Worm (Caenorhabditis elegans): ENCODE measurements around the gene Y39A1A.27.

The Y39A1A.27 gene

DNA sequence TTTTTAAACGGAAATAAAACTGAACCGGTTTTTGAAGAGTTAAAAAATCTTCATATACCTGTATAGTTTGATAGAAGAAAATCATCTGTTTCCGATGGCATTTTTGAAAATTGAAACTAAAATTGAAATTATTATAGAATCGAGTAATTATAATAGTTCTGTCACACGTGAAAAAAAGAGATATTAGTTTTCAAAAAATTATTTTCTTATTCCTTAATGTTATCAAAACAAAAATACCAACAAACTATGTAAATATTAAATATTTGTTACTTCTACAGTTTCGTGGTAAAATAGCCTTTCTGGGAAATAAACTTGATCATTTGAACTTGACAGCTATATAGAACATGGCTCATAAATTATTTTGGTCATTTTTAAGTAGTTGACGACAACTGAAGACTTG is 9.7 kb upstream of the Y39A1A.27 start, which contains the start of gene swt-4:
swt-4 (minus strand) TSS at position 101 of the 400 bp plus-strand sequence.
- TF ChIP-seq unc-62 (GFP tag; optimal IDR thresholded peaks at IDR 0.05), result no peak

DNA sequence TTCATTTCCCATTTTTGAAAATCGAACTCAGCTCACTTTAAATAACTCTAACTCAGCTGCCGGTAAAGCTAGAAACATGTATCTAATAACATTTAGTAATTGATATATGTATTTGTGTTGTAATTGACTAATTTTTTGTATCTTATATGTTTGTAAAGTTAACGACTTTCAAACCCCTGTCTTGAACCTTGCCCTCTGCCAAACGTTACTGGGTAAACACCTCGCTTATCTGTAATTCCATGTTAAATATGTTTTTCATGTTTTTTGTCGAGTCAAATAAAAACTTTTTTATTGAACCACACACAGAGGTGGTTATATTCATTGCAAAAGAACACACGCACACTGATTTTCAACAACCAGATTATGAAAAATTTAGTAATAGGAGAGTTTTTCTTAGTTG is 9.0 kb upstream of the Y39A1A.27 start:
- no peak for TF ChIP-seq unc-62 (GFP tag; optimal IDR thresholded peaks at IDR 0.05)

DNA sequence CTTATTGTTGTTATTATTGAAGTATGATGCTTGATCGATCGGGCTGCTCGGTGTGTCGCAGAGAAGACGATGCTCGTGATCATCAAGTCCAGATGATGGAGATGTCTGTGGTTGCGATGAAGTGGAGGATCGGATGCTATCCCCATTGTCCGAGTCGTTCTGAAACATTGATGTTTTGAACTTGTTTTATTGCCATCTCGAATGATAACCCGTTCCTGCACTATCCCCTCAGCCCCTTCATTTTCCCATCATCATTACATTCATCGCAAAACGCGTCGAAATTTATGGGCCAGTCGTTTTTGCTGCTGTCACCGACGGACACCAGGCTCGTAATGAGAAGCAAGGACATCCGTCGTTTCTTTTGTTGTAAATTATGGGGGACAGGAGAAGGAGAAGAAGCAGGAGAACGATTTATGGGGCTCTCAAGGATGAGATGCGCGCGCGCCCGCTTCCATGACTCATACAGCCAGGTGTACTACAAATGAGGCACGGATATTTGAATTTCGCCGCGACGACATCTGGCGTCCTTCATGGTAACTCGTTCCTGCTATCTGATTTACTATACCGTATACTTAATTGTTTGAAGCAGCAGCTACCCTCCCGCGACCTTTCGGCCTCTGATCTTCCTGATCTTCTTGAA is 6.8 kb upstream of the Y39A1A.27 start:
- no peak for TF ChIP-seq unc-62 (GFP tag; optimal IDR thresholded peaks at IDR 0.05)

DNA sequence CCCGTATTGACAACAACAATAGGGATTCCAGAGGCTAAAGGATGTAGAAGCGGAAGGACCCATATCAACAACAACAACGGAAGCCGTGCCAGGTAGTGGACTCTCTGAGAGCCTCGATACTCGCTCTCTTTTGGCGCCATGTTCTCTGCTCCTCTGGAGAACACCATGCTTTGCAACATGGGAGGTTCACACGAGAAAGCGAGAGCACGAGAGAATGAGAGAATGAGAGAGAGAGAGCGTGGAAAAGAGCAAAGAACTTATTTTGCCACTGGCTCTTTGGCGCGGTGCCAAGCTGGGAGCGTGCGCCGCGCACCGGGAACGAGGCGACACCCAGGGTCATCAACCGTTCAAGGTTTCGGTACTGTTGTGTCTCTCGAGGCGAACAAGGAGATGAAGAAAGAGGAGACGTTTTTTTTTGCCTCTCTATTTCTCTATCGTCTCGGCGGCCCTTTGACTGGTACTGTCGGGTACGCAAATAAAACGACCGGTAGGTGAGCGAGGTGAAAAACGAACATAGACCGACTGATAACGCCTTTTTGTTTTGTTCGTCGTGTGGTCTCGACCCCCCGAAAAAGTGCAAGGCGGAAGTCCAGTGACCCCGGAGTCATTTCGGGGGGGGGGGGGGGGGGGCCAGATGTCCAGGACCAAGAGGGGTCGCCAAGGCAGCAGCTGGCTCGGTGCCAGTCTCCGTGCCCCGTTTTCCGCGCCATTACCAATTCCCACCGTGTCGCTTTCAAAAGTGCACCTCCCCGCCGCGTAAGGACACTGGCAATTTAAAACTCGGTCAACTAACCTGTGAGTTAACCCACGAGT is 6.0 kb upstream of the Y39A1A.27 start, which contains the start of gene Y39A1A.10:
Y39A1A.10 (plus strand) TSS at position 139 of the 813 bp plus-strand sequence.
- no peak for TF ChIP-seq unc-62 (GFP tag; optimal IDR thresholded peaks at IDR 0.05)

DNA sequence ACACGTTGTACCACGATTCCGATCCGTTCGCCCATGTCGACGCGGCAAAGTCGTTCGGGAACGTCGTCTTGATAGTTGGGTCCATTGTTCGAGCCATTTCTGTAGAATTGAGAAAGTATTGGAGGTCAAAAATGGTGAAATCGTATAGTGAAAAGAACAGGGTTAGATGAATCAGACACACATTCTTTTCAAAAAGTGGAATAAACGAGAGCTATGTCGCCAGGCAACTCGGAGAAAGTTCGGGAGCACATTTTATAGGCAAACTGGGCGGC is 5.4 kb upstream of the Y39A1A.27 start, which contains the start of gene Y39A1A.9:
Y39A1A.9 (minus strand) TSS at position 99 of the 272 bp plus-strand sequence.
- TF ChIP-seq unc-62 (GFP tag; optimal IDR thresholded peaks at IDR 0.05), result no peak

DNA sequence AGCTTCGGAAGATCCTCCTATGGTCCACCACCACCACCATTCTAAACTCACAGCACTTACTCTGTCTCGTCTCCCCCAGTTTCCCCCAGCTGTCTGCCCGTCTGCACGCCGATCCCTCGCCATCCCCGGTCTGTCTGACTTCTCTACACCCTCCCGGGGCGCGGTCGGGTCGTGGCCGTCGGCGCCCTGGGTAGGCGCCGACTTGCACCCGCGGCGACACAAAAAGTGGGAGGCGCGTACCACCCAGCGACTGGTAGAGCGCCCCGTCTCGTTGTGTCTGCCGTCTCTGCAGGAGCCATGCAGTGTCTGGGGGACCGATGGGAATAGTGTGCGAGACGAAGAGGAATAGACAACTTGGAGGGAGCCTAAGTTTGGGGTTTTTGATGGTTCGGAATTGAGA is 4.7 kb upstream of the Y39A1A.27 start:
- TF ChIP-seq unc-62 (GFP tag; optimal IDR thresholded peaks at IDR 0.05), result no peak

DNA sequence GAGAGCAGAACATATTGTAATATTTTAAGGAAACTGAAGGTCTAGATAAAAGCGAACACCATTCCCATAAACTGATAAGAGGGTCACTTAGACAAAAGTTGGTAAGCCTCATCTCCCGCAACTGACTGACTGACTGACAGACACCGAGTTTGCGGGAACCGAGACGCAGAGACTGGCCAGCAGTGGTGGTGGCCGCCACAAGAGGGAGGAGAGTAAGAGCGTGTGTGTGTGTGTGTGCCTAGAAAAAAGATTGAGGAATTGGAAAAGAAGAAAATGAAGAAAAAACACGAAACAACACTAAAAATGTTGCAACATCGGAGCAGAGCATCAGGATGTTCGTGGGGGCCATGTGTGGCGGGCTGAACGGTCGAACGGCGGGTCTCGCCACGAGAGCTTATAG is 4.2 kb upstream of the Y39A1A.27 start:
- no peak for TF ChIP-seq unc-62 (GFP tag; optimal IDR thresholded peaks at IDR 0.05)

DNA sequence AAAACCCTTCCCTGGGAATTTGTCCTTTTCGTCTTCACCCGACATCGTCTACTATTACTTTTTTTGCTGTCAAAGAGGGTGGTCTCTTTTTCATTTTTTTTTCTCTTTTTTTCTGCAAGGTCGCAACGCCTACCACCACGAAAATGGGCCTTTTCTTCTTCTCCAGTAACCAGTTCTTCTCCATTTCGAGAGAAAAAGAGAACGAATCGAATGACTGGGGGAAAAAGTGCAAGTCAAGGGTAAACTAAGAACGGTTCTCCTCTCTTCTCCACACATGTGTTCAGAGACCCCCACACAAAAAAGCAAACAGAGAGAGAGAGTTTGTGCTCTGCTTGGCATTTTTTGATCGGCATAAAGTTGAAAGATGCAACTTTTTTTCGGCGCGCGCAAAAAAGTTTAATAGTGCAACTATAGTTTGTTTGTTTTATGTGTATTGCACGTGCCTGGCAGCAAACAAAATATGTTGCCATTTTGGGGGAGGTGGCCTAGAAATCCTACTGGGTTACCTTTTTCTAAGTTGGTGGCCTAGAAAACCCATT is 2.2 kb upstream of the Y39A1A.27 start:
- no peak for TF ChIP-seq unc-62 (GFP tag; optimal IDR thresholded peaks at IDR 0.05)

DNA sequence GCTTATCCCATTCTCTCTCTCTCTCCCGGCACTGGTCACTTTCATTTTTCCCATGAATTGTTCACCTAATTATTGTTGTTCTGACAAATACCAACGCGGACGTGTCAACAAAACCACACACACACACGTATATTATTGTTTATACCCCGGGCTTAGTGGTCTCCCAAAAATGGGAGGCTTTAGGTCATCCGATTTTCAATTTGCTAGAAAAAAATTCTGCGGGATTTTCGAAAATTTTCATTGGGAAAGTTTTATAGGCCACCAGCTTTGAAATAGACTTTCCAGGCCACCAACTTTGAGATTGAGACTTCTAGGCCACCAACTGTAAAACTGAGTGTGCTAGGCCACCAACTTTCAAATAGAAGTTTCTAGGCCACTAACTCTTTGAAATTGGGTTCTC is 838 bp upstream of the Y39A1A.27 start:
- no peak for TF ChIP-seq unc-62 (GFP tag; optimal IDR thresholded peaks at IDR 0.05)

DNA sequence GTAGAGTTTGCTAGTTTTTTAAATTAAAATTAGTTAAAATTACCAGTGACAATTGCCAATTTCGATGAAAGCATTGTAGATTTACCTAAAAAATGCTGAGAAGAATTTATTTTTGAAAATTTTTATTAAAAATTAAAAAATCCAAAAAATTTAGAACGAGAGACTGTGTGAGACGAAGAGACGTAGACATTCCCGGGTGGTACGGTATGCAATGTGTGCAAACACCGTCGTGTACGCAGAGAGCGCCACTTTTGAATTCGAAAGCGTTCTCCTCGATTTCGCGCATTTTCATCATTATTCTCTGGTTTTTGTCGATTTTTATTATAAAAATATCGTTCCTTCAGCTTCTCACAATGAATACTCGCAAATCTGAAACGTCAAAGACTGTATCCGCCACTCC is 4.0 kb downstream of the Y39A1A.27 start, which contains the start of the genes dhs-11 and orc-1:
dhs-11 (minus strand) TSS at position 85 of the 400 bp plus-strand sequence.
orc-1 (plus strand) TSS at position 349 of the 400 bp plus-strand sequence.
- no peak for TF ChIP-seq unc-62 (GFP tag; optimal IDR thresholded peaks at IDR 0.05)

DNA sequence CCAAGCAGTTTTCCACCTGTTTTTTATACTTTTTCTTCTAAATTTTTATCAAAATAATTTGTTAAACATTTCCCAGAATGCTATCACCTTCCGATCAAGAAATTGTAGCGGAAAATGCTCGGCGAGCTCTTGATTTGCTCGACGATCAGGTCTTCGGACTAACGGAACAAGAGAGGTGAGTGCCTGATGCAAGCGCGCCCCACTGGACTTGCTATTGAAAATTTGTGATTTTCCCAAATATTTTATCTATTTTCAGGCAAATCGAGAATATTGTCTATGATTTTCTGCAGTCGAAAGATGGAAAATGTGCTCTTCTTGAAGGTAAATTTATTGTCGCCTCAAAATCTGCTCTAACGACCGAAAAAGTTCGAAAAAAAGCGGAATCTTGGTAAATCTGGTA is 7.3 kb downstream of the Y39A1A.27 start, which contains the start of gene orc-4:
orc-4 (plus strand) TSS at position 77 of the 400 bp plus-strand sequence.
- no peak for TF ChIP-seq unc-62 (GFP tag; optimal IDR thresholded peaks at IDR 0.05)

DNA sequence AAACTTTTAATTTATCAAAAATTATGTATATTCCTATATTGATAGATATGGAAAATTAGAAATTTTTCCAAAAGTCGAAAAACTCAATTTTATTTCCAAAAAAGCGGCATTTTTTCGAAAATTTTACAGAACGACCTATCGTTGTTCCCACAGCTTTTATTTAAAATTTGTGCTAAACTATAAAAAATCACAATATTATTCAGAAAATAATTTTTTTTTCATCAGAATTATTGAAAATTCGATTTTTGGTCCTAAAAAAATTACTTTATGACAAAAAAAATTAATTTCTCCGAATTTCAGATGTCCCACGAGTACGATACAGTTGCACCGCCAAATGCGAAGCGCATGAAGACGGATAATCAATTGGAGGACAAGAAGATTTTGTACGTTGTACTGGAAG is 10.4 kb downstream of the Y39A1A.27 start, which contains the start of gene emg-1:
emg-1 (plus strand) TSS at position 301 of the 400 bp plus-strand sequence.
- TF ChIP-seq unc-62 (GFP tag; optimal IDR thresholded peaks at IDR 0.05), result no peak

DNA sequence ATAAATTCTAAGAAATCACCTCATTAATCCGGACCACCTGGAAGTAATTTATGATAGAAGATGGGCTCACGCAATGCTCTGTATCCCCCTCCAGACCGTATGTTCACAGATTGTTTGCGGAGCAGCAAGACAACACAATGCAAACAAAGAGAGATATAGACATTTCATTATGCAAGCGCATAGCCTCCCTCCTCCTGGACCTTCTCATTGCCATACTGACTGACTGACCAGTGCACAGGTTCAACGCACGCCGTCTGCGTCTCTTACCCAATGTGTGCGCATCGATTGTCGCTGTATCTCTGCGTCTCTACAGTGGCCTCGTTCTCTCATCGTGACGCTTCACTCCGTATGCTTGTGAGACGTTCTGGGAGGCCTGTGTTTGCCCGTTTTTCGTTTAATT is 12.9 kb downstream of the Y39A1A.27 start:
- no peak for TF ChIP-seq unc-62 (GFP tag; optimal IDR thresholded peaks at IDR 0.05)

DNA sequence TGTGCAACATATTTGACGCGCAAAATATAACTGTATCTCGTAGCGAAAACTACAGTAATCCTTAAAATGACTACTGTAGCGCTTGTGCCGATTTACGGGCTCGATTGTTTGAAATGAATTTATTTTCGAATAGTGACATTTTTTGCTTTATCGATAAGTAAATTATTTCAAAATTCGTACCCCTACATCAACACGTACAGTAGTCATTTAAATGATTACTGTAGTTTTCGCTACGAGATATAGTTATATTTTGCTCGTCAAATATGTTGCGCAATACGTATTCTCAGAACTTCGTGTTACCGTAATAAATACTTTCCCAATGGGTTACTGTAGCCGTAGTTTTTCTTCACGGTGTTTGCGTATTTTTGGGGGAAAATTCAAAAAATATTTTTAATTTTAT is 14.1 kb downstream of the Y39A1A.27 start:
- TF ChIP-seq unc-62 (GFP tag; optimal IDR thresholded peaks at IDR 0.05), result no peak

DNA sequence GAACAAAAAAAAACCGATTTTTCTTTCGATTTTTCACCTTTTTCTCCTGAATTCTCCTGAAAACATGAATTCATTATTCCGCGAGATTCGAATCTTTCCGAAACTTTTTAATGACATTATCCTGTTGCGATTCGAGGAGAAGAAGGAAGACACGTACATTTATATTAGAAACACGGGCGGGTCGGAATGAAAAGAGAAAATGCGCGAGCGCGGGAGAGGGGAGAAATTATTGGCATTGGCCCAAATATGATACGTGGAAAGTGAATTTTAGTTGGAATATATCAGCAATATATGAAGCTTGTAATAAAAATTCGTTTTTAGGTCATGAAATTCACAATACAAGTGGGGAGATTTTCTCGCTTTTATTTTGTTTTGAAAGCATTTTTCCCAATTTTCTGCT is 14.7 kb downstream of the Y39A1A.27 start:
- no peak for TF ChIP-seq unc-62 (GFP tag; optimal IDR thresholded peaks at IDR 0.05)

DNA sequence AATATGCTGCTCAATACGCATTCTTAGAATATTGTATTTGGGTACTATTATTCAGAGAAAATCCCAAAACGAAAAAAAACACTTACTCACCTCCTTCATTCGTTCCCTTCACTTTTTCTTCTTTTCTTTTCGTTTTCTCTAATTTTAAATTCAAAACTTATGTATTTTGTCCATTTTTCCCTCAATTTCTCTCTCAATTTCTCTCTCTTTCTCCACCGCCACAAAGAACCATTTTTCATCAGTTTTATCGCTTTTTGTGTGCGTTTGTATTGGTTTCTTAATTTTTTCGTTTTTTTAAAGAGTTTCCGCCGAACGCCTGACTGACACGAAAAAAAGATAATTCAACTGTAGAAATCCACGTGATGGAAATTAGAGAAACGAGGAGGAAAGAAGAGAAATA is 15.9 kb downstream of the Y39A1A.27 start, which contains the start of gene cnt-2:
cnt-2 (plus strand) TSS at position 301 of the 400 bp plus-strand sequence.
- TF ChIP-seq unc-62 (GFP tag; optimal IDR thresholded peaks at IDR 0.05), result no peak
